Worm (Caenorhabditis elegans) whole organism, L3 larva: ENCODE data around the gene txt-12.

Experiments used
- ZK546.5 ChIP-seq: sonication (generic microtip); optimal IDR thresholded peaks from 2 replicates; lab custom pipeline; 2017; ENCODE audit warnings: missing biosample characterization, missing genetic modification characterization
- ama-1 ChIP-seq: fragments of 150-350 bp; optimal IDR thresholded peaks from 2 replicates; lab custom pipeline; 2018
- ceh-16 ChIP-seq: sonication (generic microtip); optimal IDR thresholded peaks from 2 replicates; lab custom pipeline; 2017; ENCODE audit warnings: missing biosample characterization, missing genetic modification characterization
- ceh-28 ChIP-seq: fragments of 150-350 bp; optimal IDR thresholded peaks from 2 replicates; lab custom pipeline; 2014; ENCODE audit warnings: missing biosample characterization, missing genetic modification reagents, missing genetic modification characterization
- ceh-82 ChIP-seq: fragments of 150-350 bp; optimal IDR thresholded peaks from 2 replicates; lab custom pipeline; 2014; ENCODE audit warnings: missing biosample characterization, missing genetic modification characterization
- daf-12 ChIP-seq: fragments of 150-350 bp; optimal IDR thresholded peaks from 2 replicates; lab custom pipeline; 2014; ENCODE audit warnings: missing biosample characterization, missing genetic modification reagents, missing genetic modification characterization
- egl-27 ChIP-seq: sonication (generic microtip); optimal IDR thresholded peaks from 4 replicates; lab custom pipeline; 2017; ENCODE audit warnings: missing biosample characterization, missing genetic modification reagents, missing genetic modification characterization
- egl-5 ChIP-seq: fragments of 150-350 bp; optimal IDR thresholded peaks from 2 replicates; lab custom pipeline; 2017; ENCODE audit warnings: missing biosample characterization, missing genetic modification reagents, missing genetic modification characterization, inconsistent platforms
- elt-1 ChIP-seq: fragments of 150-350 bp; optimal IDR thresholded peaks from 2 replicates; lab custom pipeline; 2014; ENCODE audit warnings: missing biosample characterization, missing genetic modification characterization
- elt-2 ChIP-seq: sonication (generic microtip); optimal IDR thresholded peaks from 2 replicates; lab custom pipeline; 2016; ENCODE audit warnings: missing genetic modification reagents, mild to moderate bottlenecking, missing genetic modification characterization, missing compliant biosample characterization
- elt-3 ChIP-seq, 3 experiments: fragments of 150-350 bp in 1 of 3; sonication (generic microtip) in 2 of 3; optimal IDR thresholded peaks; 2 replicates in 2 of 3; 4 replicates in 1 of 3; lab custom pipeline; 2014 to 2017; ENCODE audit warnings: missing biosample characterization in 3 of 3, missing genetic modification characterization in 3 of 3
- eor-1 ChIP-seq, 2 experiments: fragments of 150-350 bp; optimal IDR thresholded peaks; 2 replicates each; lab custom pipeline; 2014 to 2018; ENCODE audit warnings: missing biosample characterization in 2 of 2, missing genetic modification characterization in 2 of 2
- fkh-10 ChIP-seq: sonication (generic microtip); optimal IDR thresholded peaks from 2 replicates; lab custom pipeline; 2017; ENCODE audit warnings: missing biosample characterization, missing genetic modification reagents, missing genetic modification characterization
- fkh-2 ChIP-seq: fragments of 150-350 bp; optimal IDR thresholded peaks from 2 replicates; lab custom pipeline; 2014; ENCODE audit warnings: missing biosample characterization, missing genetic modification reagents, missing genetic modification characterization
- fos-1 ChIP-seq: fragments of 150-350 bp; optimal IDR thresholded peaks from 2 replicates; lab custom pipeline; 2014; ENCODE audit warnings: missing biosample characterization, missing genetic modification characterization
- hmg-11 ChIP-seq: sonication (generic microtip); optimal IDR thresholded peaks from 2 replicates; lab custom pipeline; 2016; ENCODE audit warnings: missing genetic modification characterization, missing compliant biosample characterization
- jun-1 ChIP-seq: fragments of 150-350 bp; optimal IDR thresholded peaks from 2 replicates; lab custom pipeline; 2014; ENCODE audit warnings: missing biosample characterization, missing genetic modification reagents, missing genetic modification characterization
- lin-15B ChIP-seq: fragments of 150-350 bp; optimal IDR thresholded peaks from 2 replicates; lab custom pipeline; 2014; ENCODE audit warnings: missing biosample characterization, missing genetic modification characterization
- lsy-12 ChIP-seq: sonication (generic microtip); optimal IDR thresholded peaks from 2 replicates; lab custom pipeline; 2016; ENCODE audit warnings: mild to moderate bottlenecking, missing genetic modification characterization, missing compliant biosample characterization
- mdl-1 ChIP-seq: fragments of 150-350 bp; optimal IDR thresholded peaks from 2 replicates; lab custom pipeline; 2014; ENCODE audit warnings: missing biosample characterization, missing genetic modification characterization
- mml-1 ChIP-seq: fragments of 150-350 bp; sonication (generic microtip); optimal IDR thresholded peaks from 3 replicates; lab custom pipeline; 2014; ENCODE audit warnings: missing biosample characterization, missing genetic modification characterization
- nfya-1 ChIP-seq: sonication (generic microtip); optimal IDR thresholded peaks from 2 replicates; lab custom pipeline; 2017; ENCODE audit warnings: missing genetic modification characterization, mild to moderate bottlenecking, missing compliant biosample characterization, antibody characterized with exemption, moderate library complexity; ENCODE audit not compliant: insufficient read depth
- nhr-11 ChIP-seq: fragments of 150-350 bp; optimal IDR thresholded peaks from 2 replicates; lab custom pipeline; 2014; ENCODE audit warnings: missing biosample characterization, missing genetic modification characterization
- nhr-12 ChIP-seq: fragments of 150-350 bp; optimal IDR thresholded peaks from 2 replicates; lab custom pipeline; 2014; ENCODE audit warnings: missing biosample characterization, missing genetic modification characterization
- nhr-23 ChIP-seq: fragments of 150-350 bp; optimal IDR thresholded peaks from 2 replicates; lab custom pipeline; 2014; ENCODE audit warnings: missing biosample characterization, missing genetic modification reagents, missing genetic modification characterization
- nhr-237 ChIP-seq: fragments of 150-350 bp; optimal IDR thresholded peaks from 2 replicates; lab custom pipeline; 2014; ENCODE audit warnings: missing biosample characterization, missing genetic modification characterization
- nhr-25 ChIP-seq: sonication (generic microtip); optimal IDR thresholded peaks from 2 replicates; lab custom pipeline; 2017; ENCODE audit warnings: missing biosample characterization, missing genetic modification characterization
- nhr-28 ChIP-seq: fragments of 150-350 bp; optimal IDR thresholded peaks from 2 replicates; lab custom pipeline; 2014; ENCODE audit warnings: missing biosample characterization, missing genetic modification characterization
- nhr-43 ChIP-seq: sonication (generic microtip); optimal IDR thresholded peaks from 2 replicates; lab custom pipeline; 2016; ENCODE audit warnings: mild to moderate bottlenecking, missing genetic modification characterization, missing compliant biosample characterization; ENCODE audit not compliant: poor library complexity, severe bottlenecking
- nhr-67 ChIP-seq: fragments of 150-350 bp; optimal IDR thresholded peaks from 2 replicates; lab custom pipeline; 2014; ENCODE audit warnings: missing biosample characterization, missing genetic modification characterization
- nhr-76 ChIP-seq: fragments of 150-350 bp; sonication (generic microtip); optimal IDR thresholded peaks from 5 replicates; lab custom pipeline; 2014; ENCODE audit warnings: missing biosample characterization, missing genetic modification characterization
- nhr-77 ChIP-seq: fragments of 150-350 bp; optimal IDR thresholded peaks from 2 replicates; lab custom pipeline; 2014; ENCODE audit warnings: missing biosample characterization, missing genetic modification characterization
- pha-4 ChIP-seq: fragments of 150-350 bp; optimal IDR thresholded peaks from 2 replicates; lab custom pipeline; 2014; ENCODE audit warnings: missing biosample characterization, missing genetic modification reagents, missing genetic modification characterization
- pqm-1 ChIP-seq: fragments of 150-350 bp; optimal IDR thresholded peaks from 2 replicates; lab custom pipeline; 2017; ENCODE audit warnings: missing biosample characterization, missing genetic modification characterization, inconsistent platforms
- sea-2 ChIP-seq: fragments of 150-350 bp; sonication (generic microtip); optimal IDR thresholded peaks from 4 replicates; lab custom pipeline; 2014; ENCODE audit warnings: missing biosample characterization, missing genetic modification reagents, missing genetic modification characterization
- skn-1 ChIP-seq: fragments of 150-350 bp; optimal IDR thresholded peaks from 2 replicates; lab custom pipeline; 2014; ENCODE audit warnings: missing biosample characterization, missing genetic modification characterization
- snpc-4 ChIP-seq: fragments of 150-350 bp; optimal IDR thresholded peaks from 2 replicates; lab custom pipeline; 2014; ENCODE audit warnings: missing biosample characterization, missing genetic modification characterization
- tbx-2 ChIP-seq: sonication (generic microtip); optimal IDR thresholded peaks from 2 replicates; lab custom pipeline; 2016; ENCODE audit warnings: mild to moderate bottlenecking, missing genetic modification characterization, missing compliant biosample characterization
- unc-39 ChIP-seq: sonication (generic microtip); optimal IDR thresholded peaks from 4 replicates; lab custom pipeline; 2017; ENCODE audit warnings: missing biosample characterization, missing genetic modification characterization
- zag-1 ChIP-seq: fragments of 150-350 bp; optimal IDR thresholded peaks from 2 replicates; lab custom pipeline; 2014; ENCODE audit warnings: missing biosample characterization, missing genetic modification characterization
- ztf-11 ChIP-seq: fragments of 150-350 bp; optimal IDR thresholded peaks from 2 replicates; lab custom pipeline; 2014; ENCODE audit warnings: missing biosample characterization, missing genetic modification characterization
- ztf-4 ChIP-seq: fragments of 150-350 bp; optimal IDR thresholded peaks from 2 replicates; lab custom pipeline; 2014; ENCODE audit warnings: missing biosample characterization, missing genetic modification characterization

Gene txt-12

ce11 chrV:15127955-15128354 is 35.2 kb downstream of the txt-12 start, which contains the start of gene srr-7:
Gene srr-7 (plus strand): TSS chrV:15128255.
- TF ChIP-seq nhr-77 (no peak), ceh-28 (tag; lab: Kevin White, UChicago) (no peak), mml-1 (tag; lab: Kevin White, UChicago) (no peak), pha-4 (tag; lab: Kevin White, UChicago) (no peak), mdl-1 (tag; lab: Kevin White, UChicago) (no peak), zag-1 (tag; lab: Kevin White, UChicago) (no peak), nhr-43 (tag; lab: Kevin White, UChicago) (no peak), ama-1 (no peak), tbx-2 (tag; lab: Kevin White, UChicago) (no peak), fos-1 (tag; lab: Kevin White, UChicago) (no peak), ZK546.5 (no peak), eor-1 (tag; optimal IDR thresholded peaks at IDR 0.05; lab: Kevin White, UChicago) (no peak), nhr-76 (no peak), nhr-28 (tag; lab: Kevin White, UChicago) (no peak), nfya-1 (no peak), fkh-10 (no peak), egl-5 (tag; lab: Kevin White, UChicago) (no peak), pqm-1 (tag; lab: Kevin White, UChicago) (no peak), nhr-12 (tag; lab: Kevin White, UChicago) (no peak), lsy-12 (tag; lab: Kevin White, UChicago) (no peak)

ce11 chrV:15132423-15132822 is 39.7 kb downstream of the txt-12 start, which contains the start of gene str-171:
Gene str-171 (minus strand): TSS chrV:15132523.
- TF ChIP-seq nhr-76 (no peak), daf-12 (tag; lab: Kevin White, UChicago) (no peak), nhr-43 (tag; lab: Kevin White, UChicago) (no peak), nhr-67 (no peak), fkh-10 (no peak), ztf-4 (tag; lab: Kevin White, UChicago) (no peak), elt-1 (tag; lab: Kevin White, UChicago) (no peak), fos-1 (tag; lab: Kevin White, UChicago) (no peak), nhr-25 (tag; lab: Kevin White, UChicago) (no peak), nhr-12 (tag; lab: Kevin White, UChicago) (no peak), snpc-4 (tag; lab: Kevin White, UChicago) (no peak), egl-27 (tag; lab: Kevin White, UChicago) (no peak)

- no peak for TF ChIP-seq ceh-16 (tag; lab: Kevin White, UChicago)
- no peak for TF ChIP-seq nhr-43 (tag; lab: Kevin White, UChicago)
- peak; percentile 47 for TF ChIP-seq pqm-1 (tag; lab: Kevin White, UChicago)
- no peak for TF ChIP-seq mml-1 (tag; lab: Kevin White, UChicago)
- peak; percentile 62 for TF ChIP-seq elt-2 (tag; lab: Kevin White, UChicago)
- no peak for TF ChIP-seq tbx-2 (tag; lab: Kevin White, UChicago)
- TF ChIP-seq lin-15B = no peak
- no peak for TF ChIP-seq nhr-28 (tag; lab: Kevin White, UChicago)
- no peak for TF ChIP-seq elt-3 (tag; optimal IDR thresholded peaks at IDR 0.05; lab: Kevin White, UChicago)
These were observed 41.0 kb downstream of the txt-12 start for ce11 chrV:15133812-15134211.

ce11 chrV:15136772-15137171 is 44.0 kb downstream of the txt-12 start, which contains the start of gene aipl-1:
Gene aipl-1 (minus strand): TSS chrV:15136801.
- TF ChIP-seq nhr-23 (tag; lab: Kevin White, UChicago) (peak; percentile 75), zag-1 (tag; lab: Kevin White, UChicago) (no peak), pha-4 (tag; lab: Kevin White, UChicago) (peak; percentile 95), hmg-11 (tag; lab: Kevin White, UChicago) (no peak), daf-12 (tag; lab: Kevin White, UChicago) (no peak), mdl-1 (tag; lab: Kevin White, UChicago) (no peak), lin-15B (peak; percentile 94), sea-2 (GFP tag; lab: Kevin White, UChicago) (no peak), eor-1 (tag; optimal IDR thresholded peaks at IDR 0.05; lab: Kevin White, UChicago) (no peak), pqm-1 (tag; lab: Kevin White, UChicago) (peak; percentile 74), nhr-43 (tag; lab: Kevin White, UChicago) (no peak), skn-1 (peak; percentile 9), fos-1 (tag; lab: Kevin White, UChicago) (no peak), nfya-1 (peak; percentile 84), ZK546.5 (no peak), snpc-4 (tag; lab: Kevin White, UChicago) (peak; percentile 79), egl-5 (tag; lab: Kevin White, UChicago) (peak; percentile 21), ama-1 (no peak), ceh-16 (tag; lab: Kevin White, UChicago) (no peak), unc-39 (tag; lab: Kevin White, UChicago) (no peak), fkh-10 (peak; percentile 60), fkh-2 (tag; lab: Kevin White, UChicago) (no peak), elt-1 (tag; lab: Kevin White, UChicago) (no peak), elt-2 (tag; lab: Kevin White, UChicago) (peak; percentile 43), lsy-12 (tag; lab: Kevin White, UChicago) (no peak), nhr-25 (tag; lab: Kevin White, UChicago) (peak; percentile 66), nhr-237 (tag; lab: Kevin White, UChicago) (no peak), nhr-77 (no peak), ztf-11 (tag; lab: Kevin White, UChicago) (no peak), elt-3 (tag; optimal IDR thresholded peaks at IDR 0.05; lab: Kevin White, UChicago) (peak in 1 of 3 experiments; percentile 66), jun-1 (tag; lab: Kevin White, UChicago) (peak; percentile 39), ztf-4 (tag; lab: Kevin White, UChicago) (no peak), ceh-82 (tag; lab: Kevin White, UChicago) (peak; percentile 34), egl-27 (tag; lab: Kevin White, UChicago) (no peak), nhr-11 (tag; lab: Kevin White, UChicago) (no peak), nhr-12 (tag; lab: Kevin White, UChicago) (no peak)
